Fruit fly (Drosophila melanogaster): Measurements from ENCODE around the gene CG14968.

Gene CG14968

DNA sequence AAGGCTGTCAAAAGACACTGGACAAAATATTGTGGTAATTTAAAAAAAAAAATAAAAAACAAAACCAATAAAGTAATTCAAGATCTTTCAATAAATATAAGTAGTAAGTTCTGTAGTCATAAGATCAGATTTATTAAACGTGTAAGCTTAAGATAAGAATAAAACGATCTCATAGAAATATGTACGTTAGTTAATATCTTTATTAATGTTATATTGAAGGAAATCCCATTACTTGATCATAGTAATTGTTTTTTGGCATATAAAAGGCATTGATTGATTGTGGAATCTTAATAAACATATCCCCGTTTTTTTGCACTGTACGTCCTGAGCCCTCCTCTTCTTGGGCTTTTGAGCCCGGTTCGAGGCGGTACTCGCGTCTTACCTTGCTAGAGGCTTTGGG lies 40.3 kb upstream of the CG14968 start (continued):
- TF ChIP-seq CG13296 (GFP tag; optimal IDR thresholded peaks at IDR 0.05) (peak; percentile 3), sens (GFP tag) (peak; percentile 74), Fer1 (GFP tag; optimal IDR thresholded peaks at IDR 0.05) (peak; percentile 19), hkb (optimal IDR thresholded peaks at IDR 0.05) (no peak), hkb (GFP tag; IDR thresholded peaks at IDR 0.05) (no peak), stwl (tag; optimal IDR thresholded peaks at IDR 0.05) (no peak), CG18262 (tag; optimal IDR thresholded peaks at IDR 0.05) (peak; percentile 15), CG15269 (tag; optimal IDR thresholded peaks at IDR 0.05) (peak; percentile 39), lbe (GFP tag; optimal IDR thresholded peaks at IDR 0.05) (peak; percentile 51), CG43689 (GFP tag; IDR thresholded peaks at IDR 0.05) (no peak), phol (tag; optimal IDR thresholded peaks at IDR 0.05) (peak; percentile 13), CG31441 (GFP tag; IDR thresholded peaks at IDR 0.05) (peak; percentile 48; the same call in 1 of the 2 replicates), Rfx (GFP tag; IDR thresholded peaks at IDR 0.05) (no peak), chinmo (GFP tag; IDR thresholded peaks at IDR 0.05; ENCODE audit: partially characterized antibody) (no peak), CG7839 (tag; optimal IDR thresholded peaks at IDR 0.05) (peak; percentile 14), Sox102F (GFP tag; optimal IDR thresholded peaks at IDR 0.05) (peak; percentile 12), tup (GFP tag; optimal IDR thresholded peaks at IDR 0.05) (no peak), Meics (GFP tag; optimal IDR thresholded peaks at IDR 0.05) (peak; percentile 4), CG2678 (tag; optimal IDR thresholded peaks at IDR 0.05) (peak; percentile 35), CG10267 (tag; optimal IDR thresholded peaks at IDR 0.05) (peak; percentile 5), CG2712 (tag; optimal IDR thresholded peaks at IDR 0.05) (peak; percentile 5), Blimp-1 (GFP tag; optimal IDR thresholded peaks at IDR 0.05) (peak; percentile 7), tna (GFP tag; IDR thresholded peaks at IDR 0.05; ENCODE audit: partially characterized antibody) (no peak), nmo (GFP tag; optimal IDR thresholded peaks at IDR 0.05) (peak; percentile 17)

DNA sequence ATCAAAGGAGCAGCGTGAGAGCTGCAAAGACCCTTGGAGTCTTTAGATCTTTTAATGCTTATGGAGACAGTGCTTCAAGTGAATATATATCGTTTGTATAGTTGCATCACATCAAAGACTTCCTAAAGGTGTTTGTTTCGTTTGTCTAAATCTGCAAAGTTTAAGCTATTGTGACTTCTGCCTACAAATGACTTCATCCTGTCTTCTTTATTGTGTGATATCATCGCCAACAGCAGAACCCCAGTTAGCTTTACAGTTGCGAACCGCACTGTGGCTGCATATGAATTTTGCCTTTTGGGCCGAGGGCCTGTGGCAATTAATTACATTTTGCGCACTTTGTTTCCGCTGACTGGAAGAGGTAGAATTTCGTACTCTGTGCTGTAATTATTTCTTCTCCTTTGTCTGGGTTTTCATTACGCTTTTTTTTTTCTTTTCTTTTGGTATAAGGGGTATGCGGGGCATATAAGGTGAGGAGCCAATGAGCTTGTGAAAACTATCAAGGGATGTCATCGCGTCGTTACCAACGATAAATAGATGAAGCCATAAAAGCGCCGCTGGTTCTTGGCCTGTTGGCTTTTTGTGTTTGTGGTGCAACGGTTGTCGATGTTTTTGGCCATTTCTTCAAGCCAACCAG lies 39.5 kb upstream of the CG14968 start:
- TF ChIP-seq HmgZ (tag; optimal IDR thresholded peaks at IDR 0.05): no peak
- TF ChIP-seq nom (GFP tag; optimal IDR thresholded peaks at IDR 0.05): peak; percentile 19
- no peak for TF ChIP-seq nmo (GFP tag; optimal IDR thresholded peaks at IDR 0.05)
- TF ChIP-seq lbe (GFP tag; optimal IDR thresholded peaks at IDR 0.05): peak; percentile 65
- TF ChIP-seq stwl (tag; optimal IDR thresholded peaks at IDR 0.05): no peak
- TF ChIP-seq row (GFP tag; IDR thresholded peaks at IDR 0.05): 0 out of 3 replicates have a peak, but pooled peaks have one; percentile 5
- TF ChIP-seq CG4617 (GFP tag; optimal IDR thresholded peaks at IDR 0.05; ENCODE audit: borderline replicate concordance): no peak
- peak; percentile 48; the same call in 1 of the 3 replicates for TF ChIP-seq CG11695 (GFP tag; IDR thresholded peaks at IDR 0.05)
- peak; percentile 9 for TF ChIP-seq sens (GFP tag)
- peak in 1 of 2 experiments; percentile 61 for TF ChIP-seq bsh (GFP tag; optimal IDR thresholded peaks at IDR 0.05)
- TF ChIP-seq CG3163 (GFP tag; optimal IDR thresholded peaks at IDR 0.05): no peak

DNA sequence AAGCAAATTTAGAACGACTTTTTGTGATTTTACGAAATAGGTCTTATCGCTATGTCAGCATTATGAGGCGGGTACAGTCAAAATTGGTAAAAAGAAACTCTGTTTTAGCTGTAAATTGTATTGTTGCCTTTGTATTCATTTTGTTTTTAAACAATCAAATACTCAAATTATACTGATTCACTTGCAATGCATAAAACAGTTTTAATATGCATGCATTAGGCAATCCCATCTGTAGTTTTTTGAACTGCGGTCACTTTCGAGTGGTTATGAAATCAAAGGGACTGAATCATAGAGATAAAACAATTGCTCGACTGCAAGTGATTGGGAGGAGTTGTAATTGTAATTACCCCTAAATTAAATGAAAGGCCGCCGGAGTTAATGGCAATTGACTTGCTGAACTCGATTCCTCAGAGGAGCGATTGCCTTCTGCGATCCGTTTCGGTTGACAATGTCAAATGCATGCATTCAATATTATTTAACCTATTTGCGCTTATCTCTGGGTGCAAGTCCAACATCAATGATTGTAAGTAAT lies 36.8 kb upstream of the CG14968 start:
- no peak for TF ChIP-seq dati (GFP tag; IDR thresholded peaks at IDR 0.05)
- TF ChIP-seq Pdp1 (GFP tag; optimal IDR thresholded peaks at IDR 0.05): peak in 1 of 2 experiments; percentile 56
- TF ChIP-seq trem (tag; optimal IDR thresholded peaks at IDR 0.05): no peak
- TF ChIP-seq al (GFP tag; IDR thresholded peaks at IDR 0.05): no peak
- peak; percentile 54 for TF ChIP-seq seq (GFP tag; IDR thresholded peaks at IDR 0.05)
- TF ChIP-seq CG12769 (tag; optimal IDR thresholded peaks at IDR 0.05): peak; percentile 15
- peak; percentile 7 for TF ChIP-seq CG12391 (tag; optimal IDR thresholded peaks at IDR 0.05)
- no peak for TF ChIP-seq Rx (GFP tag; IDR thresholded peaks at IDR 0.05)
- TF ChIP-seq lbe (GFP tag; optimal IDR thresholded peaks at IDR 0.05): no peak
- no peak for TF ChIP-seq CG8944 (GFP tag; optimal IDR thresholded peaks at IDR 0.05)
- TF ChIP-seq CG8089 (GFP tag; optimal IDR thresholded peaks at IDR 0.05): no peak
- 0 out of 2 replicates have a peak, but pooled peaks have one; percentile 44 for TF ChIP-seq stc (GFP tag; IDR thresholded peaks at IDR 0.05)
- TF ChIP-seq vvl (GFP tag; IDR thresholded peaks at IDR 0.05): 0 out of 2 replicates have a peak, but pooled peaks have one; percentile 19
- peak; percentile 72 for TF ChIP-seq grau (tag; optimal IDR thresholded peaks at IDR 0.05)
- TF ChIP-seq CG2678 (tag; optimal IDR thresholded peaks at IDR 0.05): peak; percentile 20
- no peak for TF ChIP-seq jigr1 (GFP tag; IDR thresholded peaks at IDR 0.05)
- TF ChIP-seq CG18011 (GFP tag; optimal IDR thresholded peaks at IDR 0.05): no peak
- no peak for TF ChIP-seq CG11695 (GFP tag; IDR thresholded peaks at IDR 0.05)

All from whole organism, embryonic.